Worm (Caenorhabditis elegans): ENCODE measurements around the gene snx-13.

- TF ChIP-seq attf-4 (tag; optimal IDR thresholded peaks at IDR 0.05): no peak
- no peak for TF ChIP-seq skn-1 (tag; optimal IDR thresholded peaks at IDR 0.05)
- TF ChIP-seq dmd-6 (GFP tag; IDR thresholded peaks at IDR 0.05): no peak
- no peak for TF ChIP-seq zag-1 (tag; optimal IDR thresholded peaks at IDR 0.05)
- no peak for TF ChIP-seq D1046.2 (GFP tag; IDR thresholded peaks at IDR 0.05)
- no peak for TF ChIP-seq unc-130 (GFP tag; optimal IDR thresholded peaks at IDR 0.05)
- no peak for TF ChIP-seq pqm-1 (tag; optimal IDR thresholded peaks at IDR 0.05)
- no peak for TF ChIP-seq nhr-77 (tag; optimal IDR thresholded peaks at IDR 0.05)
- TF ChIP-seq nhr-11 (tag; optimal IDR thresholded peaks at IDR 0.05): no peak
Measured at ce11 chrIV:17039545-17039944, 47.7 kb downstream of the snx-13 start, which contains the start of gene Y116A8C.19.

Measured in whole organism, L4 larva.